Worm (Caenorhabditis elegans) whole organism, L1 larva: ENCODE results near the gene C45G9.9.
A peak's percentile ranks its signal among the peaks of the same experiment; 100 is the strongest.

Source experiments
- C04F5.9 ChIP-seq: sonication (generic microtip); optimal IDR thresholded peaks from 2 replicates; lab custom pipeline; 2016; ENCODE audit warnings: missing genetic modification characterization, missing compliant biosample characterization
- C16A3.4 ChIP-seq: fragments of 150-350 bp; optimal IDR thresholded peaks from 2 replicates; lab custom pipeline; 2014; ENCODE audit warnings: missing biosample characterization, missing genetic modification characterization
- aly-2 ChIP-seq: fragments of 150-350 bp; optimal IDR thresholded peaks from 2 replicates; lab custom pipeline; 2014; ENCODE audit warnings: missing biosample characterization, missing genetic modification characterization
- ceh-8 ChIP-seq: fragments of 200-800 bp; sonication (Bioruptor generic); optimal IDR thresholded peaks from 2 replicates; lab custom pipeline; 2018; ENCODE audit warnings: mild to moderate bottlenecking, missing genetic modification characterization, moderate library complexity, missing compliant biosample characterization
- ceh-82 ChIP-seq, 3 experiments: fragments of 150-350 bp in 1 of 3; sonication (generic microtip) in 2 of 3; optimal IDR thresholded peaks; 2 replicates each; lab custom pipeline; 2014 to 2017; ENCODE audit warnings: missing biosample characterization in 3 of 3, missing genetic modification characterization in 3 of 3
- ceh-88 ChIP-seq: fragments of 200-800 bp; sonication (Bioruptor generic); IDR thresholded peaks from 2 replicates; pipeline ENCODE4 v1.3.6; 2022; ENCODE audit warnings: missing genetic modification characterization, missing compliant biosample characterization
- dpl-1 ChIP-seq, 3 experiments: fragments of 150-350 bp in 2 of 3; sonication (generic microtip) in 1 of 3; optimal IDR thresholded peaks; 2 replicates each; lab custom pipeline; 2014 to 2017; ENCODE audit warnings: missing biosample characterization in 3 of 3, missing genetic modification characterization in 3 of 3, missing genetic modification reagents in 3 of 3
- dsc-1 ChIP-seq: sonication (generic microtip); optimal IDR thresholded peaks from 2 replicates; lab custom pipeline; 2016; ENCODE audit warnings: mild to moderate bottlenecking, missing genetic modification characterization, missing compliant biosample characterization
- efl-1 ChIP-seq, 4 experiments: fragments of 150-350 bp; optimal IDR thresholded peaks in 3 of 4; peaks in 1 of 4; 1 replicate in 1 of 4; 2 replicates in 3 of 4; lab custom pipeline; 2014; ENCODE audit warnings: missing biosample characterization in 2 of 4, missing genetic modification characterization in 2 of 4, missing genetic modification reagents in 2 of 4
- efl-3 ChIP-seq: fragments of 200-800 bp; sonication (Bioruptor generic); optimal IDR thresholded peaks from 2 replicates; lab custom pipeline; 2018; ENCODE audit warnings: mild to moderate bottlenecking, missing genetic modification characterization, missing compliant biosample characterization
- egl-13 ChIP-seq: sonication (generic microtip); optimal IDR thresholded peaks from 2 replicates; lab custom pipeline; 2016; ENCODE audit warnings: missing genotype, missing genetic modification reagents, missing genetic modification characterization, missing compliant biosample characterization
- elt-2 ChIP-seq: sonication (generic microtip); optimal IDR thresholded peaks from 2 replicates; lab custom pipeline; 2016; ENCODE audit warnings: missing genetic modification characterization, mild to moderate bottlenecking, inconsistent platforms, missing compliant biosample characterization, missing genetic modification reagents
- elt-3 ChIP-seq, 6 experiments: fragments of 150-350 bp in 1 of 6; sonication (generic microtip); optimal IDR thresholded peaks; 2 replicates each; lab custom pipeline; 2017 to 2018; ENCODE audit warnings: missing biosample characterization in 6 of 6, missing genetic modification characterization in 6 of 6, inconsistent platforms in 1 of 6
- fkh-10 ChIP-seq: sonication (generic microtip); optimal IDR thresholded peaks from 2 replicates; lab custom pipeline; 2017; ENCODE audit warnings: missing biosample characterization, missing genetic modification reagents, missing genetic modification characterization
- fkh-4 ChIP-seq: sonication (generic microtip); optimal IDR thresholded peaks from 2 replicates; lab custom pipeline; 2016; ENCODE audit warnings: missing compliant biosample characterization, missing genetic modification characterization, borderline replicate concordance
- fkh-8 ChIP-seq: sonication (generic microtip); optimal IDR thresholded peaks from 2 replicates; lab custom pipeline; 2016; ENCODE audit warnings: mild to moderate bottlenecking, missing genetic modification characterization, missing compliant biosample characterization
- fos-1 ChIP-seq: fragments of 150-350 bp; optimal IDR thresholded peaks from 2 replicates; lab custom pipeline; 2014; ENCODE audit warnings: missing biosample characterization, missing genetic modification characterization
- grh-1 ChIP-seq: fragments of 200-800 bp; sonication (Bioruptor generic); IDR thresholded peaks from 2 replicates; pipeline ENCODE4 v1.3.6; 2022; ENCODE audit warnings: missing genetic modification reagents, missing genetic modification characterization, missing compliant biosample characterization
- irx-1 ChIP-seq: sonication (generic microtip); optimal IDR thresholded peaks from 2 replicates; lab custom pipeline; 2016; ENCODE audit warnings: missing genetic modification characterization, missing compliant biosample characterization
- isw-1 ChIP-seq: fragments of 200-800 bp; sonication (Bioruptor generic); IDR thresholded peaks from 2 replicates; pipeline ENCODE4 v1.3.6; 2022; ENCODE audit warnings: missing genetic modification characterization, missing compliant biosample characterization
- jun-1 ChIP-seq: fragments of 150-350 bp; optimal IDR thresholded peaks from 2 replicates; lab custom pipeline; 2014; ENCODE audit warnings: missing biosample characterization, missing genetic modification reagents, missing genetic modification characterization
- lin-13 ChIP-seq: fragments of 150-350 bp; optimal IDR thresholded peaks from 2 replicates; lab custom pipeline; 2014; ENCODE audit warnings: missing biosample characterization, missing genetic modification reagents, missing genetic modification characterization
- lin-14 ChIP-seq: fragments of 200-800 bp; sonication (Bioruptor generic); optimal IDR thresholded peaks from 2 replicates; lab custom pipeline; 2018; ENCODE audit warnings: mild to moderate bottlenecking, missing genetic modification characterization, moderate library complexity, missing compliant biosample characterization
- lin-35 ChIP-seq, 2 experiments: fragments of 150-350 bp; optimal IDR thresholded peaks; 2 replicates each; lab custom pipeline; 2014; ENCODE audit warnings: missing biosample characterization in 2 of 2, missing genetic modification characterization in 2 of 2, missing genetic modification reagents in 2 of 2
- lir-3 ChIP-seq: sonication (generic microtip); optimal IDR thresholded peaks from 2 replicates; lab custom pipeline; 2016; ENCODE audit warnings: mild to moderate bottlenecking, missing genetic modification characterization, moderate library complexity, missing compliant biosample characterization; ENCODE audit not compliant: poor library complexity
- lsy-2 ChIP-seq, 2 experiments: fragments of 150-350 bp; optimal IDR thresholded peaks; 2 replicates each; lab custom pipeline; 2014; ENCODE audit warnings: missing biosample characterization in 2 of 2, missing genetic modification characterization in 2 of 2
- mab-9 ChIP-seq: fragments of 200-800 bp; sonication (Bioruptor generic); IDR thresholded peaks from 2 replicates; pipeline ENCODE4 v1.3.6; 2022; ENCODE audit warnings: missing genetic modification reagents, missing genetic modification characterization, missing compliant biosample characterization
- mdl-1 ChIP-seq, 2 experiments: fragments of 150-350 bp; optimal IDR thresholded peaks; 2 replicates each; lab custom pipeline; 2014 to 2017; ENCODE audit warnings: missing biosample characterization in 2 of 2, missing genetic modification characterization in 2 of 2, inconsistent platforms in 1 of 2
- mep-1 ChIP-seq: fragments of 150-350 bp; optimal IDR thresholded peaks from 2 replicates; lab custom pipeline; 2014; ENCODE audit warnings: missing biosample characterization, missing genetic modification characterization
- nhr-19 ChIP-seq: fragments of 200-800 bp; sonication (Bioruptor generic); conservative IDR thresholded peaks from 2 replicates; pipeline ENCODE4 v1.3.6; 2022; ENCODE audit warnings: missing genetic modification characterization, missing compliant biosample characterization
- nhr-20 ChIP-seq: sonication (generic microtip); optimal IDR thresholded peaks from 2 replicates; lab custom pipeline; 2016; ENCODE audit warnings: mild to moderate bottlenecking, missing genetic modification characterization, missing compliant biosample characterization
- nhr-47 ChIP-seq: sonication (generic microtip); optimal IDR thresholded peaks from 2 replicates; lab custom pipeline; 2016; ENCODE audit warnings: mild to moderate bottlenecking, missing genetic modification characterization, moderate library complexity, missing compliant biosample characterization
- nhr-71 ChIP-seq: sonication (generic microtip); optimal IDR thresholded peaks from 2 replicates; lab custom pipeline; 2016; ENCODE audit warnings: mild to moderate bottlenecking, missing genetic modification characterization, moderate library complexity, missing compliant biosample characterization
- nhr-77 ChIP-seq: fragments of 150-350 bp; optimal IDR thresholded peaks from 2 replicates; lab custom pipeline; 2014; ENCODE audit warnings: missing biosample characterization, missing genetic modification characterization
- nhr-85 ChIP-seq: sonication (generic microtip); peaks from one replicate; lab custom pipeline; 2016; ENCODE audit warnings: missing genetic modification characterization, inconsistent platforms, missing compliant biosample characterization
- nhr-90 ChIP-seq: sonication (generic microtip); optimal IDR thresholded peaks from 2 replicates; lab custom pipeline; 2016; ENCODE audit warnings: mild to moderate bottlenecking, missing genetic modification characterization, missing compliant biosample characterization; ENCODE audit not compliant: poor library complexity
- pax-3 ChIP-seq: fragments of 200-800 bp; sonication (Bioruptor generic); optimal IDR thresholded peaks from 2 replicates; lab custom pipeline; 2018; ENCODE audit warnings: mild to moderate bottlenecking, missing genetic modification characterization, moderate library complexity, missing compliant biosample characterization
- rnt-1 ChIP-seq: sonication (generic microtip); optimal IDR thresholded peaks from 2 replicates; lab custom pipeline; 2016; ENCODE audit warnings: mild to moderate bottlenecking, missing genetic modification characterization, moderate library complexity, missing compliant biosample characterization
- skn-1 ChIP-seq: fragments of 150-350 bp; optimal IDR thresholded peaks from 2 replicates; lab custom pipeline; 2014; ENCODE audit warnings: missing biosample characterization, missing genetic modification characterization
- snpc-4 ChIP-seq: fragments of 150-350 bp; optimal IDR thresholded peaks from 2 replicates; lab custom pipeline; 2014; ENCODE audit warnings: missing biosample characterization, missing genetic modification characterization
- snu-23 ChIP-seq: sonication (generic microtip); optimal IDR thresholded peaks from 2 replicates; lab custom pipeline; 2016; ENCODE audit warnings: missing genetic modification characterization, missing compliant biosample characterization
- sox-4 ChIP-seq: sonication (generic microtip); optimal IDR thresholded peaks from 2 replicates; lab custom pipeline; 2016; ENCODE audit warnings: missing genetic modification characterization, missing compliant biosample characterization
- sup-37 ChIP-seq: fragments of 200-800 bp; sonication (Bioruptor generic); optimal IDR thresholded peaks from 2 replicates; lab custom pipeline; 2018; ENCODE audit warnings: mild to moderate bottlenecking, missing genetic modification characterization, missing compliant biosample characterization
- swsn-7 ChIP-seq: sonication (generic microtip); optimal IDR thresholded peaks from 2 replicates; lab custom pipeline; 2016; ENCODE audit warnings: missing genetic modification characterization, missing compliant biosample characterization
- tbx-2 ChIP-seq: sonication (generic microtip); optimal IDR thresholded peaks from 2 replicates; lab custom pipeline; 2016; ENCODE audit warnings: missing genetic modification characterization, missing compliant biosample characterization
- unc-86 ChIP-seq: sonication (generic microtip); optimal IDR thresholded peaks from 2 replicates; lab custom pipeline; 2016; ENCODE audit warnings: missing genetic modification characterization, missing compliant biosample characterization
- xbp-1 ChIP-seq: sonication (generic microtip); optimal IDR thresholded peaks from 2 replicates; lab custom pipeline; 2016; ENCODE audit warnings: missing genetic modification characterization, missing compliant biosample characterization
- zip-4 ChIP-seq: fragments of 200-800 bp; sonication (Bioruptor generic); optimal IDR thresholded peaks from 2 replicates; lab custom pipeline; 2018; ENCODE audit warnings: mild to moderate bottlenecking, missing genetic modification characterization, moderate library complexity, missing compliant biosample characterization
- ztf-11 ChIP-seq, 2 experiments: sonication (generic microtip); optimal IDR thresholded peaks; 2 replicates each; lab custom pipeline; 2016 to 2017; ENCODE audit warnings: missing genetic modification characterization in 2 of 2, missing biosample characterization in 1 of 2, missing compliant biosample characterization in 1 of 2
- ztf-4 ChIP-seq: fragments of 150-350 bp; optimal IDR thresholded peaks from 2 replicates; lab custom pipeline; 2014; ENCODE audit warnings: missing biosample characterization, missing genetic modification characterization

The C45G9.9 gene

ce11 chrIII:5031375-5031836 lies 24.2 kb downstream of the C45G9.9 start:
- TF ChIP-seq ztf-11 (tag; optimal IDR thresholded peaks at IDR 0.05; lab: Kevin White, UChicago) (peak in 1 of 2 experiments; percentile 71), fkh-8 (tag; lab: Kevin White, UChicago) (peak; percentile 69), lin-14 (GFP tag; lab: Kevin White, UChicago) (peak; percentile 78), lsy-2 (tag; optimal IDR thresholded peaks at IDR 0.05; lab: Kevin White, UChicago) (peak; percentile 43 to 79), pax-3 (tag; lab: Kevin White, UChicago) (peak; percentile 78), elt-2 (tag; lab: Kevin White, UChicago) (peak; percentile 57), isw-1 (GFP tag; lab: Robert Waterston, UW) (peak; percentile 50), skn-1 (tag; lab: Kevin White, UChicago) (peak; percentile 16), ztf-4 (tag; lab: Kevin White, UChicago) (peak; percentile 28), snu-23 (GFP tag; lab: Kevin White, UChicago) (peak; percentile 73), nhr-20 (peak; percentile 67), dpl-1 (GFP tag; optimal IDR thresholded peaks at IDR 0.05; lab: Kevin White, UChicago) (peak; percentile 15 to 29 (median 28)), mab-9 (peak; percentile 75), sup-37 (GFP tag; lab: Kevin White, UChicago) (peak; percentile 83), lin-13 (GFP tag; lab: Kevin White, UChicago) (peak; percentile 22), snpc-4 (peak; percentile 25), fkh-4 (peak; percentile 8), nhr-85 (tag; lab: Kevin White, UChicago) (peak; percentile 79), ceh-88 (peak; percentile 58), sox-4 (peak; percentile 74), nhr-90 (tag; lab: Kevin White, UChicago) (peak; percentile 86), ceh-82 (tag; optimal IDR thresholded peaks at IDR 0.05; lab: Kevin White, UChicago) (peak in 2 of 3 experiments; percentile 5 to 32), mep-1 (tag; lab: Kevin White, UChicago) (peak; percentile 67), egl-13 (peak; percentile 70), C16A3.4 (tag; lab: Kevin White, UChicago) (peak; percentile 55), C04F5.9 (tag; lab: Kevin White, UChicago) (peak; percentile 15), mdl-1 (tag; optimal IDR thresholded peaks at IDR 0.05; lab: Kevin White, UChicago) (peak in 1 of 2 experiments; percentile 33), grh-1 (0 out of 2 replicates have a peak, but pooled peaks have one; percentile 35), unc-86 (tag; lab: Kevin White, UChicago) (peak; percentile 45), zip-4 (GFP tag; lab: Kevin White, UChicago) (peak; percentile 51), nhr-19 (peak; percentile 84), aly-2 (tag; lab: Kevin White, UChicago) (peak; percentile 64), nhr-71 (tag; lab: Kevin White, UChicago) (peak; percentile 81), irx-1 (tag; lab: Kevin White, UChicago) (peak; percentile 31), fkh-10 (peak; percentile 35), rnt-1 (tag; lab: Kevin White, UChicago) (peak; percentile 58), efl-3 (GFP tag; lab: Kevin White, UChicago) (peak; percentile 33), nhr-47 (peak; percentile 89), xbp-1 (tag; lab: Kevin White, UChicago) (peak; percentile 66), dsc-1 (tag; lab: Kevin White, UChicago) (peak; percentile 80), swsn-7 (tag; lab: Kevin White, UChicago) (peak; percentile 79), nhr-77 (tag; lab: Kevin White, UChicago) (peak; percentile 67), tbx-2 (tag; lab: Kevin White, UChicago) (peak; percentile 71), fos-1 (tag; lab: Kevin White, UChicago) (peak; percentile 41), lir-3 (peak; percentile 55), lin-35 (GFP tag; optimal IDR thresholded peaks at IDR 0.05; lab: Kevin White, UChicago) (peak; percentile 13 to 58), jun-1 (tag; lab: Kevin White, UChicago) (peak; percentile 77), elt-3 (tag; optimal IDR thresholded peaks at IDR 0.05; lab: Kevin White, UChicago) (peak in 1 of 6 experiments; percentile 16), ceh-8 (GFP tag; lab: Kevin White, UChicago) (peak; percentile 71), efl-1 (optimal IDR thresholded peaks at IDR 0.05; lab: Kevin White, UChicago) (peak; percentile 46 to 47), efl-1 (GFP tag; optimal IDR thresholded peaks at IDR 0.05 in 1 of 2; lab: Kevin White, UChicago) (peak; percentile 29 to 95)
